Worm (Caenorhabditis elegans) whole organism, L1 larva: ENCODE data around the gene nono-1.

Source experiments
- C04F5.9 ChIP-seq: sonication (generic microtip); optimal IDR thresholded peaks from 2 replicates; lab custom pipeline; 2016; ENCODE audit warnings: missing genetic modification characterization, missing compliant biosample characterization
- C16A3.4 ChIP-seq: fragments of 150-350 bp; optimal IDR thresholded peaks from 2 replicates; lab custom pipeline; 2014; ENCODE audit warnings: missing biosample characterization, missing genetic modification characterization
- C34B4.2 ChIP-seq: sonication (generic microtip); optimal IDR thresholded peaks from 2 replicates; lab custom pipeline; 2017; ENCODE audit warnings: mild to moderate bottlenecking, missing genetic modification characterization, missing compliant biosample characterization
- aha-1 ChIP-seq: fragments of 150-350 bp; optimal IDR thresholded peaks from 2 replicates; lab custom pipeline; 2014; ENCODE audit warnings: missing biosample characterization, missing genetic modification characterization
- alr-1 ChIP-seq: fragments of 200-800 bp; sonication (Bioruptor generic); optimal IDR thresholded peaks from 2 replicates; lab custom pipeline; 2018; ENCODE audit warnings: borderline replicate concordance, mild to moderate bottlenecking, missing genetic modification characterization, missing compliant biosample characterization
- aly-2 ChIP-seq: fragments of 150-350 bp; optimal IDR thresholded peaks from 2 replicates; lab custom pipeline; 2014; ENCODE audit warnings: missing biosample characterization, missing genetic modification characterization
- ama-1 ChIP-seq: fragments of 150-350 bp; optimal IDR thresholded peaks from 2 replicates; lab custom pipeline; 2014
- blmp-1 ChIP-seq: fragments of 150-350 bp; optimal IDR thresholded peaks from 2 replicates; lab custom pipeline; 2014; ENCODE audit warnings: missing biosample characterization, missing genetic modification characterization
- ceh-8 ChIP-seq: fragments of 200-800 bp; sonication (Bioruptor generic); optimal IDR thresholded peaks from 2 replicates; lab custom pipeline; 2018; ENCODE audit warnings: mild to moderate bottlenecking, missing genetic modification characterization, moderate library complexity, missing compliant biosample characterization
- ceh-88 ChIP-seq: fragments of 200-800 bp; sonication (Bioruptor generic); IDR thresholded peaks from 2 replicates; pipeline ENCODE4 v1.3.6; 2022; ENCODE audit warnings: missing genetic modification characterization, missing compliant biosample characterization
- dsc-1 ChIP-seq: sonication (generic microtip); optimal IDR thresholded peaks from 2 replicates; lab custom pipeline; 2016; ENCODE audit warnings: mild to moderate bottlenecking, missing genetic modification characterization, missing compliant biosample characterization
- efl-3 ChIP-seq: fragments of 200-800 bp; sonication (Bioruptor generic); optimal IDR thresholded peaks from 2 replicates; lab custom pipeline; 2018; ENCODE audit warnings: mild to moderate bottlenecking, missing genetic modification characterization, missing compliant biosample characterization
- egl-13 ChIP-seq: sonication (generic microtip); optimal IDR thresholded peaks from 2 replicates; lab custom pipeline; 2016; ENCODE audit warnings: missing genotype, missing genetic modification reagents, missing genetic modification characterization, missing compliant biosample characterization
- egl-27 ChIP-seq, 2 experiments: fragments of 150-350 bp in 1 of 2; sonication (generic microtip); optimal IDR thresholded peaks; 3 replicates each; lab custom pipeline; 2017 to 2018; ENCODE audit warnings: missing biosample characterization in 2 of 2, missing genetic modification characterization in 2 of 2, missing genetic modification reagents in 2 of 2
- elt-2 ChIP-seq: sonication (generic microtip); optimal IDR thresholded peaks from 2 replicates; lab custom pipeline; 2016; ENCODE audit warnings: missing genetic modification characterization, mild to moderate bottlenecking, inconsistent platforms, missing compliant biosample characterization, missing genetic modification reagents
- elt-3 ChIP-seq, 6 experiments: fragments of 150-350 bp in 1 of 6; sonication (generic microtip); optimal IDR thresholded peaks; 2 replicates each; lab custom pipeline; 2017 to 2018; ENCODE audit warnings: missing biosample characterization in 6 of 6, missing genetic modification characterization in 6 of 6, inconsistent platforms in 1 of 6
- ets-5 ChIP-seq: fragments of 200-800 bp; sonication (Bioruptor generic); IDR thresholded peaks from 2 replicates; pipeline ENCODE4 v1.3.6; 2022; ENCODE audit warnings: missing genetic modification characterization, missing compliant biosample characterization
- fkh-10 ChIP-seq: sonication (generic microtip); optimal IDR thresholded peaks from 2 replicates; lab custom pipeline; 2017; ENCODE audit warnings: missing biosample characterization, missing genetic modification reagents, missing genetic modification characterization
- hlh-4 ChIP-seq: sonication (generic microtip); optimal IDR thresholded peaks from 2 replicates; lab custom pipeline; 2016; ENCODE audit warnings: mild to moderate bottlenecking, missing genetic modification characterization, missing compliant biosample characterization
- hpl-2 ChIP-seq: fragments of 150-350 bp; optimal IDR thresholded peaks from 2 replicates; lab custom pipeline; 2014; ENCODE audit warnings: missing biosample characterization, missing genetic modification reagents, missing genetic modification characterization
- irx-1 ChIP-seq: sonication (generic microtip); optimal IDR thresholded peaks from 2 replicates; lab custom pipeline; 2016; ENCODE audit warnings: missing genetic modification characterization, missing compliant biosample characterization
- isw-1 ChIP-seq: fragments of 200-800 bp; sonication (Bioruptor generic); IDR thresholded peaks from 2 replicates; pipeline ENCODE4 v1.3.6; 2022; ENCODE audit warnings: missing genetic modification characterization, missing compliant biosample characterization
- lin-14 ChIP-seq: fragments of 200-800 bp; sonication (Bioruptor generic); optimal IDR thresholded peaks from 2 replicates; lab custom pipeline; 2018; ENCODE audit warnings: mild to moderate bottlenecking, missing genetic modification characterization, moderate library complexity, missing compliant biosample characterization
- lin-15B ChIP-seq: fragments of 150-350 bp; sonication (generic microtip); optimal IDR thresholded peaks from 3 replicates; lab custom pipeline; 2014; ENCODE audit warnings: missing biosample characterization, missing genetic modification characterization
- lin-39 ChIP-seq: fragments of 150-350 bp; optimal IDR thresholded peaks from 2 replicates; lab custom pipeline; 2014; ENCODE audit warnings: missing biosample characterization, missing genetic modification reagents, missing genetic modification characterization
- lir-3 ChIP-seq: sonication (generic microtip); optimal IDR thresholded peaks from 2 replicates; lab custom pipeline; 2016; ENCODE audit warnings: mild to moderate bottlenecking, missing genetic modification characterization, moderate library complexity, missing compliant biosample characterization; ENCODE audit not compliant: poor library complexity
- lsy-2 ChIP-seq, 2 experiments: fragments of 150-350 bp; optimal IDR thresholded peaks; 2 replicates each; lab custom pipeline; 2014; ENCODE audit warnings: missing biosample characterization in 2 of 2, missing genetic modification characterization in 2 of 2
- mdl-1 ChIP-seq, 2 experiments: fragments of 150-350 bp; optimal IDR thresholded peaks; 2 replicates each; lab custom pipeline; 2014 to 2017; ENCODE audit warnings: missing biosample characterization in 2 of 2, missing genetic modification characterization in 2 of 2, inconsistent platforms in 1 of 2
- mef-2 ChIP-seq: fragments of 150-350 bp; optimal IDR thresholded peaks from 2 replicates; lab custom pipeline; 2014; ENCODE audit warnings: missing biosample characterization, missing genetic modification characterization
- nhr-11 ChIP-seq: fragments of 150-350 bp; optimal IDR thresholded peaks from 2 replicates; lab custom pipeline; 2014; ENCODE audit warnings: missing biosample characterization, missing genetic modification characterization
- nhr-20 ChIP-seq: sonication (generic microtip); optimal IDR thresholded peaks from 2 replicates; lab custom pipeline; 2016; ENCODE audit warnings: mild to moderate bottlenecking, missing genetic modification characterization, missing compliant biosample characterization
- nhr-28 ChIP-seq: fragments of 150-350 bp; optimal IDR thresholded peaks from 2 replicates; lab custom pipeline; 2014; ENCODE audit warnings: missing biosample characterization, missing genetic modification characterization
- nhr-71 ChIP-seq: sonication (generic microtip); optimal IDR thresholded peaks from 2 replicates; lab custom pipeline; 2016; ENCODE audit warnings: mild to moderate bottlenecking, missing genetic modification characterization, moderate library complexity, missing compliant biosample characterization
- nhr-84 ChIP-seq: sonication (generic microtip); optimal IDR thresholded peaks from 2 replicates; lab custom pipeline; 2017; ENCODE audit warnings: missing biosample characterization, missing genetic modification characterization
- nhr-85 ChIP-seq: sonication (generic microtip); peaks from one replicate; lab custom pipeline; 2016; ENCODE audit warnings: missing genetic modification characterization, inconsistent platforms, missing compliant biosample characterization
- pag-3 ChIP-seq: sonication (generic microtip); optimal IDR thresholded peaks from 2 replicates; lab custom pipeline; 2017; ENCODE audit warnings: missing genetic modification characterization, mild to moderate bottlenecking, missing compliant biosample characterization, antibody characterized with exemption, borderline replicate concordance; ENCODE audit not compliant: insufficient read depth
- pax-3 ChIP-seq: fragments of 200-800 bp; sonication (Bioruptor generic); optimal IDR thresholded peaks from 2 replicates; lab custom pipeline; 2018; ENCODE audit warnings: mild to moderate bottlenecking, missing genetic modification characterization, moderate library complexity, missing compliant biosample characterization
- snpc-4 ChIP-seq: fragments of 150-350 bp; optimal IDR thresholded peaks from 2 replicates; lab custom pipeline; 2014; ENCODE audit warnings: missing biosample characterization, missing genetic modification characterization
- sptf-1 ChIP-seq: fragments of 150-350 bp; optimal IDR thresholded peaks from 2 replicates; lab custom pipeline; 2014; ENCODE audit warnings: missing biosample characterization, missing genetic modification characterization
- swsn-7 ChIP-seq: sonication (generic microtip); optimal IDR thresholded peaks from 2 replicates; lab custom pipeline; 2016; ENCODE audit warnings: missing genetic modification characterization, missing compliant biosample characterization
- tbx-2 ChIP-seq: sonication (generic microtip); optimal IDR thresholded peaks from 2 replicates; lab custom pipeline; 2016; ENCODE audit warnings: missing genetic modification characterization, missing compliant biosample characterization
- tlp-1 ChIP-seq: fragments of 150-350 bp; optimal IDR thresholded peaks from 2 replicates; lab custom pipeline; 2014; ENCODE audit warnings: missing biosample characterization, missing genetic modification characterization
- unc-130 ChIP-seq: fragments of 150-350 bp; optimal IDR thresholded peaks from 2 replicates; lab custom pipeline; 2017; ENCODE audit warnings: missing biosample characterization, missing genetic modification characterization, inconsistent platforms
- unc-86 ChIP-seq: sonication (generic microtip); optimal IDR thresholded peaks from 2 replicates; lab custom pipeline; 2016; ENCODE audit warnings: missing genetic modification characterization, missing compliant biosample characterization
- unc-98 ChIP-seq: fragments of 200-800 bp; sonication (Bioruptor generic); IDR thresholded peaks from 2 replicates; pipeline ENCODE4 v1.3.6; 2022; ENCODE audit warnings: missing genetic modification characterization, missing compliant biosample characterization
- zip-4 ChIP-seq: fragments of 200-800 bp; sonication (Bioruptor generic); optimal IDR thresholded peaks from 2 replicates; lab custom pipeline; 2018; ENCODE audit warnings: mild to moderate bottlenecking, missing genetic modification characterization, moderate library complexity, missing compliant biosample characterization
- ztf-4 ChIP-seq: fragments of 150-350 bp; optimal IDR thresholded peaks from 2 replicates; lab custom pipeline; 2014; ENCODE audit warnings: missing biosample characterization, missing genetic modification characterization

The nono-1 gene

ce11 chrIII:5965839-5966463 is 7.9 kb upstream of the nono-1 start, which contains the start of gene dct-6:
dct-6 (plus strand) TSS chrIII:5966413.
- TF ChIP-seq hlh-4 (tag; lab: Kevin White, UChicago) (no peak), lir-3 (tag; lab: Kevin White, UChicago) (no peak)

- peak; percentile 64 for TF ChIP-seq nhr-85
- peak; percentile 3 for TF ChIP-seq lin-14 (GFP tag; lab: Kevin White, UChicago)
- no peak for TF ChIP-seq nhr-20 (tag; lab: Kevin White, UChicago)
Measured at ce11 chrIII:5965368-5965767, 7.3 kb upstream of the nono-1 start.

- TF ChIP-seq zip-4: no peak
- TF ChIP-seq dsc-1 (tag; lab: Kevin White, UChicago): no peak
- no peak for TF ChIP-seq ama-1
- peak in 1 of 2 experiments; percentile 24 for TF ChIP-seq lsy-2 (tag; optimal IDR thresholded peaks at IDR 0.05; lab: Kevin White, UChicago)
- TF ChIP-seq tbx-2: no peak
- TF ChIP-seq ceh-88: no peak
- no peak for TF ChIP-seq irx-1 (tag; lab: Kevin White, UChicago)
- TF ChIP-seq lin-15B (tag; lab: Kevin White, UChicago): no peak
- no peak for TF ChIP-seq tlp-1 (tag; lab: Kevin White, UChicago)
- no peak for TF ChIP-seq elt-2 (tag; lab: Kevin White, UChicago)
- TF ChIP-seq hlh-4 (tag; lab: Kevin White, UChicago): no peak
- TF ChIP-seq nhr-11: no peak
- no peak for TF ChIP-seq fkh-10 (GFP tag; lab: Kevin White, UChicago)
- no peak for TF ChIP-seq nhr-28
- TF ChIP-seq pag-3 (tag; lab: Kevin White, UChicago): no peak
- no peak for TF ChIP-seq C16A3.4 (tag; lab: Kevin White, UChicago)
- TF ChIP-seq egl-27 (tag; optimal IDR thresholded peaks at IDR 0.05; lab: Kevin White, UChicago): no peak
- TF ChIP-seq mdl-1 (tag; optimal IDR thresholded peaks at IDR 0.05; lab: Kevin White, UChicago): no peak
- TF ChIP-seq swsn-7 (tag; lab: Kevin White, UChicago): no peak
- peak; percentile 72 for TF ChIP-seq nhr-85
- no peak for TF ChIP-seq nhr-84
- TF ChIP-seq snpc-4 (tag; lab: Kevin White, UChicago): no peak
- TF ChIP-seq aly-2 (tag; lab: Kevin White, UChicago): no peak
- TF ChIP-seq C04F5.9: no peak
- no peak for TF ChIP-seq unc-98 (GFP tag; lab: Robert Waterston, UW)
- no peak for TF ChIP-seq unc-130 (tag; lab: Kevin White, UChicago)
- TF ChIP-seq alr-1 (tag; lab: Kevin White, UChicago): no peak
- TF ChIP-seq lin-39 (tag; lab: Kevin White, UChicago): no peak
- peak in 3 of 6 experiments; percentile 10 to 53 (median 11) for TF ChIP-seq elt-3 (tag; optimal IDR thresholded peaks at IDR 0.05; lab: Kevin White, UChicago)
- no peak for TF ChIP-seq ztf-4 (tag; lab: Kevin White, UChicago)
- TF ChIP-seq pax-3 (tag; lab: Kevin White, UChicago): no peak
- TF ChIP-seq C34B4.2 (tag; lab: Kevin White, UChicago): no peak
- no peak for TF ChIP-seq sptf-1 (tag; lab: Kevin White, UChicago)
- no peak for TF ChIP-seq hpl-2
- peak; percentile 91 for TF ChIP-seq blmp-1 (tag; lab: Kevin White, UChicago)
- no peak for TF ChIP-seq isw-1 (GFP tag; lab: Robert Waterston, UW)
- no peak for TF ChIP-seq aha-1 (tag; lab: Kevin White, UChicago)
- TF ChIP-seq ceh-8 (GFP tag; lab: Kevin White, UChicago): no peak
- no peak for TF ChIP-seq efl-3 (GFP tag; lab: Kevin White, UChicago)
- no peak for TF ChIP-seq egl-13 (tag; lab: Kevin White, UChicago)
- peak; percentile 20 for TF ChIP-seq nhr-71 (tag; lab: Kevin White, UChicago)
- no peak for TF ChIP-seq mef-2 (tag; lab: Kevin White, UChicago)
- TF ChIP-seq nhr-20 (tag; lab: Kevin White, UChicago): peak; percentile 9
- TF ChIP-seq ets-5 (GFP tag; lab: Robert Waterston, UW): no peak
- TF ChIP-seq unc-86 (tag; lab: Kevin White, UChicago): no peak
Measured at ce11 chrIII:5964058-5964632, 6.1 kb upstream of the nono-1 start.
